Worm (Caenorhabditis elegans): Measurements from ENCODE around the gene nspc-12.
"Not testable (repeated sequence)": the region's sequence is repeated elsewhere in the genome, so short reads cannot be mapped to it uniquely, and the experiment has no call there.

The nspc-12 gene

ce11 chrX:12317560-12317959 is 38.9 kb downstream of the nspc-12 start:
- TF ChIP-seq pes-1 (GFP tag; IDR thresholded peaks at IDR 0.05) (no peak), B0310.2 (tag; optimal IDR thresholded peaks at IDR 0.05) (no peak), ceh-36 (tag; optimal IDR thresholded peaks at IDR 0.05) (no peak), ceh-13 (GFP tag; optimal IDR thresholded peaks at IDR 0.05) (no peak), tra-4 (tag; optimal IDR thresholded peaks at IDR 0.05) (no peak), F13C5.2 (tag; optimal IDR thresholded peaks at IDR 0.05) (no peak), scrt-1 (GFP tag; IDR thresholded peaks at IDR 0.05) (no peak), ama-1 (optimal IDR thresholded peaks at IDR 0.05) (no peak), aly-1 (tag; optimal IDR thresholded peaks at IDR 0.05) (no peak), tbx-37 (GFP tag; conservative IDR thresholded peaks at IDR 0.05) (no peak), hmg-4 (GFP tag; optimal IDR thresholded peaks at IDR 0.05) (no peak), hnd-1 (tag; optimal IDR thresholded peaks at IDR 0.05) (no peak), hmbx-1 (tag; optimal IDR thresholded peaks at IDR 0.05) (no peak), flt-1 (GFP tag; IDR thresholded peaks at IDR 0.05) (no peak), ets-7 (tag; optimal IDR thresholded peaks at IDR 0.05) (no peak), tbx-11 (GFP tag; IDR thresholded peaks at IDR 0.05) (no peak)

ce11 chrX:12315268-12315667 is 41.2 kb downstream of the nspc-12 start, which contains the start of gene xtr-2:
xtr-2 (plus strand) TSS chrX:12315568.
- TF ChIP-seq hmbx-1 (tag; optimal IDR thresholded peaks at IDR 0.05) = no peak
- no peak for TF ChIP-seq hnd-1 (tag; optimal IDR thresholded peaks at IDR 0.05)
- TF ChIP-seq B0310.2 (tag; optimal IDR thresholded peaks at IDR 0.05) = no peak
- TF ChIP-seq F13C5.2 (tag; optimal IDR thresholded peaks at IDR 0.05) = no peak
- TF ChIP-seq aly-1 (tag; optimal IDR thresholded peaks at IDR 0.05) = no peak
- no peak for TF ChIP-seq ets-7 (tag; optimal IDR thresholded peaks at IDR 0.05)
- TF ChIP-seq pes-1 (GFP tag; IDR thresholded peaks at IDR 0.05) = no peak
- no peak for TF ChIP-seq ceh-36 (tag; optimal IDR thresholded peaks at IDR 0.05)
- no peak for TF ChIP-seq hmg-4 (GFP tag; optimal IDR thresholded peaks at IDR 0.05)
- TF ChIP-seq sea-1 (GFP tag; conservative IDR thresholded peaks at IDR 0.05) = no peak
- no peak for TF ChIP-seq ceh-13 (GFP tag; optimal IDR thresholded peaks at IDR 0.05)
- TF ChIP-seq tbx-11 (GFP tag; IDR thresholded peaks at IDR 0.05) = no peak

- no peak for TF ChIP-seq tbx-37 (GFP tag; conservative IDR thresholded peaks at IDR 0.05)
- no peak for TF ChIP-seq aly-1 (tag; optimal IDR thresholded peaks at IDR 0.05)
Measured at ce11 chrX:12314395-12314794, 42.1 kb downstream of the nspc-12 start.

ce11 chrX:12313779-12314178 is 42.7 kb downstream of the nspc-12 start:
- TF ChIP-seq aly-1 (tag; optimal IDR thresholded peaks at IDR 0.05) = no peak
- TF ChIP-seq ceh-13 (GFP tag; optimal IDR thresholded peaks at IDR 0.05) = no peak
- TF ChIP-seq scrt-1 (GFP tag; IDR thresholded peaks at IDR 0.05) = no peak
- TF ChIP-seq sea-1 (GFP tag; conservative IDR thresholded peaks at IDR 0.05) = no peak
- no peak for TF ChIP-seq ama-1 (optimal IDR thresholded peaks at IDR 0.05)
- no peak for TF ChIP-seq pes-1 (GFP tag; IDR thresholded peaks at IDR 0.05)
- TF ChIP-seq ets-7 (tag; optimal IDR thresholded peaks at IDR 0.05) = no peak
- no peak for TF ChIP-seq hmg-4 (GFP tag; optimal IDR thresholded peaks at IDR 0.05)
- no peak for TF ChIP-seq B0310.2 (tag; optimal IDR thresholded peaks at IDR 0.05)
- TF ChIP-seq flt-1 (GFP tag; IDR thresholded peaks at IDR 0.05) = no peak
- TF ChIP-seq F13C5.2 (tag; optimal IDR thresholded peaks at IDR 0.05) = no peak
- TF ChIP-seq hmbx-1 (tag; optimal IDR thresholded peaks at IDR 0.05) = no peak
- no peak for TF ChIP-seq tbx-37 (GFP tag; conservative IDR thresholded peaks at IDR 0.05)
- TF ChIP-seq ceh-36 (tag; optimal IDR thresholded peaks at IDR 0.05) = no peak

ce11 chrX:12308045-12308499 is 48.4 kb downstream of the nspc-12 start, which contains the start of gene F17A2.16:
F17A2.16 (plus strand) TSS chrX:12308449.
- not testable (repeated sequence) for TF ChIP-seq ets-7, tra-4, hnd-1 (tag; optimal IDR thresholded peaks at IDR 0.05)

- no peak for TF ChIP-seq hnd-1 (tag; optimal IDR thresholded peaks at IDR 0.05)
- no peak for TF ChIP-seq tbx-11 (GFP tag; IDR thresholded peaks at IDR 0.05)
- TF ChIP-seq aly-1 (tag; optimal IDR thresholded peaks at IDR 0.05) = no peak
- TF ChIP-seq ceh-13 (GFP tag; optimal IDR thresholded peaks at IDR 0.05) = no peak
Measured at ce11 chrX:12306565-12306964, 49.9 kb downstream of the nspc-12 start, which contains the start of gene phf-32. phf-32 (plus strand) TSS chrX:12306865.

Data from whole organism, early embryonic.